Worm (Caenorhabditis elegans) whole organism, L4 larva: ENCODE data around the gene scl-7.

Experiments
- D1046.2 ChIP-seq: fragments of 200-800 bp; sonication (Bioruptor generic); IDR thresholded peaks from 2 replicates; pipeline ENCODE4 v1.3.6; 2022; ENCODE audit warnings: missing genetic modification characterization, missing compliant biosample characterization
- F37D6.2 ChIP-seq: sonication (generic microtip); optimal IDR thresholded peaks from 2 replicates; lab custom pipeline; 2016; ENCODE audit warnings: mild to moderate bottlenecking, missing genetic modification characterization, missing compliant biosample characterization
- F44E2.7 ChIP-seq: fragments of 200-800 bp; sonication (Bioruptor generic); IDR thresholded peaks from 2 replicates; pipeline ENCODE4 v2.1.2; 2022; ENCODE audit warnings: missing genetic modification characterization, missing compliant biosample characterization
- T20F7.1 ChIP-seq: fragments of 200-800 bp; sonication (Bioruptor generic); optimal IDR thresholded peaks from 2 replicates; lab custom pipeline; 2018; ENCODE audit warnings: mild to moderate bottlenecking, missing genetic modification characterization, missing compliant biosample characterization
- Y75B8A.6 ChIP-seq: fragments of 200-800 bp; sonication (Bioruptor generic); IDR thresholded peaks from 2 replicates; pipeline ENCODE4 v1.3.6; 2022; ENCODE audit warnings: missing genetic modification reagents, missing genetic modification characterization, missing compliant biosample characterization
- aly-2 ChIP-seq: sonication (generic microtip); optimal IDR thresholded peaks from 2 replicates; lab custom pipeline; 2018; ENCODE audit warnings: missing biosample characterization, missing genetic modification characterization
- ama-1 ChIP-seq: fragments of 150-350 bp; optimal IDR thresholded peaks from 2 replicates; lab custom pipeline; 2014; ENCODE audit warnings: inconsistent platforms, mixed read lengths
- ceh-20 ChIP-seq: fragments of 200-800 bp; sonication (Bioruptor generic); IDR thresholded peaks from 2 replicates; pipeline ENCODE4 v1.3.6; 2022; ENCODE audit warnings: missing genetic modification reagents, missing genetic modification characterization, missing compliant biosample characterization
- ceh-62 ChIP-seq: sonication (generic microtip); optimal IDR thresholded peaks from 2 replicates; lab custom pipeline; 2017; ENCODE audit warnings: missing biosample characterization, missing genetic modification characterization
- ces-1 ChIP-seq: fragments of 150-350 bp; sonication (generic microtip); optimal IDR thresholded peaks from 4 replicates; lab custom pipeline; 2014; ENCODE audit warnings: missing biosample characterization, missing genetic modification reagents, missing genetic modification characterization
- daf-8 ChIP-seq: fragments of 200-800 bp; sonication (Bioruptor generic); IDR thresholded peaks from 2 replicates; pipeline ENCODE4 v1.3.6; 2022; ENCODE audit warnings: missing genetic modification characterization, missing compliant biosample characterization
- dmd-6 ChIP-seq: fragments of 200-800 bp; sonication (Bioruptor generic); IDR thresholded peaks from 2 replicates; pipeline ENCODE4 v1.3.6; 2022; ENCODE audit warnings: missing genetic modification reagents, missing genetic modification characterization, missing compliant biosample characterization
- dpl-1 ChIP-seq: fragments of 150-350 bp; optimal IDR thresholded peaks from 2 replicates; lab custom pipeline; 2014; ENCODE audit warnings: missing biosample characterization, missing genetic modification reagents, missing genetic modification characterization
- duxl-1 ChIP-seq: sonication (generic microtip); optimal IDR thresholded peaks from 2 replicates; lab custom pipeline; 2016; ENCODE audit warnings: mild to moderate bottlenecking, missing genetic modification characterization, moderate library complexity, missing compliant biosample characterization; ENCODE audit not compliant: poor library complexity
- dve-1 ChIP-seq: sonication (generic microtip); optimal IDR thresholded peaks from 2 replicates; lab custom pipeline; 2017; ENCODE audit warnings: antibody characterized with exemption, mild to moderate bottlenecking, missing genetic modification characterization, missing compliant biosample characterization; ENCODE audit not compliant: insufficient read depth
- egl-27 ChIP-seq: sonication (generic microtip); optimal IDR thresholded peaks from 3 replicates; lab custom pipeline; 2017; ENCODE audit warnings: missing biosample characterization, missing genetic modification reagents, missing genetic modification characterization
- egl-43 ChIP-seq: fragments of 200-800 bp; sonication (Bioruptor generic); IDR thresholded peaks from 2 replicates; pipeline ENCODE4 v1.3.6; 2022; ENCODE audit warnings: missing genetic modification reagents, missing genetic modification characterization, missing compliant biosample characterization
- fkh-10 ChIP-seq: fragments of 150-350 bp; optimal IDR thresholded peaks from 2 replicates; lab custom pipeline; 2014; ENCODE audit warnings: missing biosample characterization, missing genetic modification reagents, missing genetic modification characterization
- gei-8 ChIP-seq: fragments of 200-800 bp; sonication (Bioruptor generic); optimal IDR thresholded peaks from 2 replicates; lab custom pipeline; 2018; ENCODE audit warnings: mild to moderate bottlenecking, missing genetic modification characterization, missing compliant biosample characterization
- hlh-30 ChIP-seq: sonication (generic microtip); optimal IDR thresholded peaks from 2 replicates; lab custom pipeline; 2017; ENCODE audit warnings: antibody characterized with exemption, mild to moderate bottlenecking, missing genetic modification characterization, missing compliant biosample characterization; ENCODE audit not compliant: insufficient read depth
- hmg-1.1 ChIP-seq: fragments of 200-800 bp; sonication (Bioruptor generic); IDR thresholded peaks from 2 replicates; pipeline ENCODE4 v1.3.6; 2022; ENCODE audit warnings: missing genetic modification reagents, missing genetic modification characterization, missing compliant biosample characterization
- lim-7 ChIP-seq: fragments of 200-800 bp; sonication (Bioruptor generic); IDR thresholded peaks from 2 replicates; pipeline ENCODE4 v1.3.6; 2022; ENCODE audit warnings: missing genetic modification characterization, missing compliant biosample characterization
- lin-13 ChIP-seq: fragments of 150-350 bp; optimal IDR thresholded peaks from 2 replicates; lab custom pipeline; 2014; ENCODE audit warnings: missing biosample characterization, missing genetic modification reagents, missing genetic modification characterization
- lin-38 ChIP-seq: fragments of 200-800 bp; sonication (Bioruptor generic); IDR thresholded peaks from 2 replicates; pipeline ENCODE4 v1.3.6; 2022; ENCODE audit warnings: missing genetic modification reagents, missing genetic modification characterization, missing compliant biosample characterization
- lsy-2 ChIP-seq, 2 experiments: fragments of 150-350 bp in 1 of 2; sonication (generic microtip) in 1 of 2; optimal IDR thresholded peaks; 2 replicates each; lab custom pipeline; 2014 to 2017; ENCODE audit warnings: missing biosample characterization in 2 of 2, missing genetic modification characterization in 2 of 2
- madf-5 ChIP-seq, 2 experiments: fragments of 200-800 bp; sonication (Bioruptor generic); IDR thresholded peaks; 2 replicates each; pipeline ENCODE4 v1.3.6; 2022; ENCODE audit warnings: missing compliant biosample characterization in 2 of 2, missing genetic modification characterization in 2 of 2
- mdl-1 ChIP-seq, 2 experiments: fragments of 150-350 bp in 1 of 2; sonication (generic microtip) in 1 of 2; optimal IDR thresholded peaks; 2 replicates each; lab custom pipeline; 2014 to 2017; ENCODE audit warnings: missing biosample characterization in 2 of 2, missing genetic modification characterization in 2 of 2
- mdt-29 ChIP-seq: fragments of 200-800 bp; sonication (Bioruptor generic); IDR thresholded peaks from 2 replicates; pipeline ENCODE4 v1.3.6; 2022; ENCODE audit warnings: missing genetic modification reagents, missing genetic modification characterization, missing compliant biosample characterization
- mep-1 ChIP-seq: fragments of 150-350 bp; sonication (generic microtip); optimal IDR thresholded peaks from 3 replicates; lab custom pipeline; 2014; ENCODE audit warnings: missing biosample characterization, missing genetic modification characterization
- mes-2 ChIP-seq: sonication (generic microtip); optimal IDR thresholded peaks from 2 replicates; lab custom pipeline; 2016; ENCODE audit warnings: missing genotype, mild to moderate bottlenecking, missing genetic modification characterization, missing compliant biosample characterization; ENCODE audit not compliant: poor library complexity, severe bottlenecking
- mxl-3 ChIP-seq: fragments of 200-800 bp; sonication (Bioruptor generic); optimal IDR thresholded peaks from 2 replicates; lab custom pipeline; 2018; ENCODE audit warnings: mild to moderate bottlenecking, missing genetic modification characterization, missing compliant biosample characterization
- nhr-102 ChIP-seq: sonication (generic microtip); optimal IDR thresholded peaks from 2 replicates; lab custom pipeline; 2016; ENCODE audit warnings: mild to moderate bottlenecking, missing genetic modification characterization, moderate library complexity, missing compliant biosample characterization
- nhr-111 ChIP-seq: fragments of 200-800 bp; sonication (Bioruptor generic); optimal IDR thresholded peaks from 2 replicates; lab custom pipeline; 2018; ENCODE audit warnings: mild to moderate bottlenecking, missing genetic modification characterization, missing compliant biosample characterization
- nhr-237 ChIP-seq: sonication (generic microtip); optimal IDR thresholded peaks from 2 replicates; lab custom pipeline; 2017; ENCODE audit warnings: missing biosample characterization, missing genetic modification characterization
- nhr-41 ChIP-seq: fragments of 200-800 bp; sonication (Bioruptor generic); IDR thresholded peaks from 2 replicates; pipeline ENCODE4 v1.3.6; 2022; ENCODE audit warnings: missing genetic modification reagents, missing genetic modification characterization, missing compliant biosample characterization
- nhr-42 ChIP-seq: fragments of 200-800 bp; sonication (Bioruptor generic); IDR thresholded peaks from 2 replicates; pipeline ENCODE4 v1.3.6; 2022; ENCODE audit warnings: missing genetic modification characterization, missing compliant biosample characterization
- nhr-6 ChIP-seq: fragments of 150-350 bp; optimal IDR thresholded peaks from 2 replicates; lab custom pipeline; 2014; ENCODE audit warnings: missing biosample characterization, missing genetic modification characterization
- nhr-77 ChIP-seq: fragments of 150-350 bp; optimal IDR thresholded peaks from 2 replicates; lab custom pipeline; 2014; ENCODE audit warnings: missing biosample characterization, missing genetic modification characterization
- snpc-4 ChIP-seq: fragments of 150-350 bp; optimal IDR thresholded peaks from 2 replicates; lab custom pipeline; 2014; ENCODE audit warnings: missing biosample characterization, missing genetic modification characterization
- unc-39 ChIP-seq: sonication (generic microtip); optimal IDR thresholded peaks from 2 replicates; lab custom pipeline; 2017; ENCODE audit warnings: missing biosample characterization, missing genetic modification characterization
- zip-2 ChIP-seq: fragments of 150-350 bp; optimal IDR thresholded peaks from 2 replicates; lab custom pipeline; 2014; ENCODE audit warnings: missing biosample characterization, missing genetic modification characterization

The scl-7 gene

ce11 chrIV:13098652-13099051 is 28.4 kb downstream of the scl-7 start, which contains the start of the genes dli-1, tin-9.2 and exos-4.1 (continued):
- TF ChIP-seq dpl-1 (GFP tag; lab: Kevin White, UChicago) (peak; percentile 78), mdt-29 (GFP tag; lab: Robert Waterston, UW) (no peak), zip-2 (tag; lab: Kevin White, UChicago) (no peak), ama-1 (no peak), mes-2 (peak; percentile 80), mep-1 (tag; lab: Kevin White, UChicago) (peak; percentile 69), mdl-1 (tag; optimal IDR thresholded peaks at IDR 0.05; lab: Kevin White, UChicago) (no peak), dve-1 (peak; percentile 44), lim-7 (GFP tag; lab: Robert Waterston, UW) (no peak), nhr-42 (no peak), lsy-2 (tag; optimal IDR thresholded peaks at IDR 0.05; lab: Kevin White, UChicago) (peak in 1 of 2 experiments; percentile 89), duxl-1 (tag; lab: Kevin White, UChicago) (peak; percentile 33), ceh-20 (GFP tag; lab: Robert Waterston, UW) (no peak), F37D6.2 (tag; lab: Kevin White, UChicago) (peak; percentile 9), lin-38 (GFP tag; lab: Robert Waterston, UW) (peak; percentile 81), nhr-111 (no peak), nhr-237 (tag; lab: Kevin White, UChicago) (no peak), daf-8 (GFP tag; lab: Robert Waterston, UW) (no peak), lin-13 (GFP tag; lab: Kevin White, UChicago) (no peak), nhr-6 (tag; lab: Kevin White, UChicago) (peak; percentile 42), gei-8 (GFP tag; lab: Kevin White, UChicago) (no peak), ceh-62 (tag; lab: Kevin White, UChicago) (no peak), nhr-102 (tag; lab: Kevin White, UChicago) (no peak), hlh-30 (tag; lab: Kevin White, UChicago) (peak; percentile 46), hmg-1.1 (GFP tag; lab: Robert Waterston, UW) (peak; percentile 65), unc-39 (no peak), egl-43 (no peak), madf-5 (GFP tag; IDR thresholded peaks at IDR 0.05; lab: Robert Waterston, UW) (no peak)

- TF ChIP-seq lin-38 (GFP tag; lab: Robert Waterston, UW) (0 out of 2 replicates have a peak, but pooled peaks have one; percentile 39), D1046.2 (no peak)
These were observed 30.2 kb downstream of the scl-7 start, which contains the start of gene fask-1 for ce11 chrIV:13100415-13100814. Gene fask-1, plus strand, starts transcription at chrIV:13100715.

DNA sequence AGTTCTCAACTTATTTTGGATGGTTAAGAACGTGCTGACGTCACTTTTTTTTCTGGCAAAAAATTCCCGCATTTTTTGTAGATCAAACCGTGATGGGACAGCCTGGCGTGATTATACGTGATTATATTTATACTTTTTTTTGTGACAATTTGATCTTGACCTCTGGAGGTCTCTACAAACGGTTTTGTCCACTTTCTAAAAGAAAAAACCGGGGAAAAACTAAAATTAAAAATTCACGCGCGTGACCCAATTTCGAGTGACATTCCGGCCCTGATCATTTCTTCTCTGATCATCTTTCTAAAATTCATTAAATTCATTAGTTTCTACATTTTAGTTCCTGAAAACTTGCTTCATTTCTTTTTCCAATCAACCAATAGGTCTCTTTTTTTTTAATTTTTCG is 34.7 kb downstream of the scl-7 start, which contains the start of gene rde-11:
Gene rde-11 (plus strand): TSS at position 301 of the 400 bp plus-strand sequence.
- no peak for TF ChIP-seq aly-2 (tag; lab: Kevin White, UChicago)
- no peak for TF ChIP-seq mep-1 (tag; lab: Kevin White, UChicago)
- no peak for TF ChIP-seq Y75B8A.6 (GFP tag; lab: Robert Waterston, UW)
- TF ChIP-seq nhr-77 = no peak
- no peak for TF ChIP-seq ces-1
- no peak for TF ChIP-seq F44E2.7 (GFP tag; lab: Robert Waterston, UW)
- TF ChIP-seq mdl-1 (tag; optimal IDR thresholded peaks at IDR 0.05; lab: Kevin White, UChicago) = no peak
- no peak for TF ChIP-seq fkh-10 (GFP tag; lab: Kevin White, UChicago)
- no peak for TF ChIP-seq mxl-3 (GFP tag; lab: Kevin White, UChicago)
- no peak for TF ChIP-seq dmd-6 (GFP tag; lab: Robert Waterston, UW)
- TF ChIP-seq egl-27 = no peak
- TF ChIP-seq lsy-2 (tag; optimal IDR thresholded peaks at IDR 0.05; lab: Kevin White, UChicago) = no peak
- no peak for TF ChIP-seq nhr-41
- no peak for TF ChIP-seq snpc-4 (tag; lab: Kevin White, UChicago)
- TF ChIP-seq hmg-1.1 (GFP tag; lab: Robert Waterston, UW) = no peak
- no peak for TF ChIP-seq T20F7.1 (GFP tag; lab: Kevin White, UChicago)
